Worm (Caenorhabditis elegans): Measurements from ENCODE around the gene F49E12.8.

F49E12.8 gene

DNA sequence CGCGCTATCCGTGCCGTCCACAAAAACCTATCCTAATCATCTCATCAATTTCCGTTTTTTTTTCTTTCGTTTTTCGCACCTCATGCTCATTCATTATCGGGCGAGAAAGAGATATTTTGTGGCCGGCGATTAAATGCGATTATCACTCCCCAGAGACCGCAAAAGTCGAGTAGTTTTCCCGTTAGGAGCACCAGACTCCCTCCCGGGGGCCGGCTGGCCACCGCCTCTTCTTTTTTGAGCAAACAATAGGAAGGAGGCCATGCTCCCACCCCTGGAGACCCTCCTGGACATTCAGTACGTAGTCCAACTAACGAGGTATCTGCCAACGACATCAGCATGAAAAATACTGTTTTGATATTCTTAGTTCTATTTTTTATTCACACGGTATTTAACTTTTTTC lies 33.7 kb downstream of the F49E12.8 start, which contains the start of gene M195.2:
TSS of gene M195.2 (plus strand) at position 301 of the 400 bp plus-strand sequence.
- TF ChIP-seq ceh-44 (GFP tag; IDR thresholded peaks at IDR 0.05) (no peak), unc-62 (GFP tag; optimal IDR thresholded peaks at IDR 0.05 in 1 of 2) (peak in 1 of 2 experiments; percentile 60), unc-62 (tag; optimal IDR thresholded peaks at IDR 0.05) (no peak)

DNA sequence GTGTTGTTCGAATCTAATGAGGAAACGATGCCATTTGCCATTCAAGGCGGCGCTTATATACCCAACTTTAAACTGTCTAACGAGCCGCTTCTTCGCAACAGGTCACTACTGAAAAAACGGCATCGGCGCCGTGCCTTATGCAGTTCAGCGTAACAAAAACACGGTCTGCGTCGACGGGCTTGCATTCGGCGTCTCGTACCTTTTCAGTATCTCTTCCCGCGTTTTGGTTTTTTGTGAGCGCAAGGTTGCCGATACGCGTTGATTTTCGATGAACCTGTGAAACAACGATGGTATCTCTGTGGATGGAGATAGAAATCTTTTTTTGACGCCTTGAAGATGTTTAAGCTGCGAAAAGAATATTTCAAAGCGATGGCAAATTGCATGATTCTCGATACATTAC lies 34.8 kb downstream of the F49E12.8 start, which contains the start of gene col-77:
TSS of gene col-77 (minus strand) at position 32 of the 400 bp plus-strand sequence.
- TF ChIP-seq mxl-3 (GFP tag; optimal IDR thresholded peaks at IDR 0.05): peak; percentile 78
- no peak for TF ChIP-seq vab-7 (GFP tag; IDR thresholded peaks at IDR 0.05)
- TF ChIP-seq ceh-32 (tag; optimal IDR thresholded peaks at IDR 0.05; ENCODE audit: poor library complexity): no peak
- TF ChIP-seq lin-29 (GFP tag; IDR thresholded peaks at IDR 0.05): no peak
- peak; percentile 30 for TF ChIP-seq nhr-48 (tag; optimal IDR thresholded peaks at IDR 0.05)
- peak; percentile 48 for TF ChIP-seq hlh-11 (tag; optimal IDR thresholded peaks at IDR 0.05)
- TF ChIP-seq nhr-6 (tag; optimal IDR thresholded peaks at IDR 0.05): no peak
- TF ChIP-seq ceh-44 (GFP tag; IDR thresholded peaks at IDR 0.05): no peak
- TF ChIP-seq nhr-111 (GFP tag; optimal IDR thresholded peaks at IDR 0.05): no peak
- TF ChIP-seq hlh-30 (tag; optimal IDR thresholded peaks at IDR 0.05; ENCODE audit: insufficient read depth): no peak

DNA sequence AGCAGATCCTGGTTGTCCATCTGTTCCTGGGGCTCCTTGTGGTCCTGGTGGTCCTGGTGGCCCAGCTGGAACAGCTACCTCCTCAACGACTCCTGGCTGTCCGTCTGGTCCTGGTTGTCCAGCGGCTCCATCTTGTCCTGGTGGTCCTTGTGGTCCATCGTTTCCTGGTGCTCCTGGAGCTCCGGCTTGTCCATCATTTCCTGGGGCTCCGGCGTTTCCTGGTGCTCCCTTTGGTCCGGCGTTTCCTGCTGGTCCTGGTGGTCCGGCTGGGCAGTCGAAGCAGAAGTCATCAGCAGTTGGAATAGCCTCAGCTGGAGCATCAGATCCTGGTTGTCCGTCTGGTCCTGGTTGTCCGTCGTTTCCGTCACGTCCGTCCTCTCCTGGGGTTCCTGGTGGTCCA lies 35.6 kb downstream of the F49E12.8 start:
- TF ChIP-seq madf-5 (GFP tag; IDR thresholded peaks at IDR 0.05) (0 out of 4 replicates have a peak, but pooled peaks of 1 of the 2 experiments have one; percentile 65), dmd-8 (GFP tag; IDR thresholded peaks at IDR 0.05) (0 out of 2 replicates have a peak, but pooled peaks have one; percentile 63), saeg-2 (GFP tag; IDR thresholded peaks at IDR 0.05) (no peak), mdl-1 (tag; optimal IDR thresholded peaks at IDR 0.05) (no peak), ZK546.5 (tag; optimal IDR thresholded peaks at IDR 0.05) (no peak), spr-1 (tag; optimal IDR thresholded peaks at IDR 0.05) (peak; percentile 21), nhr-6 (tag; optimal IDR thresholded peaks at IDR 0.05) (no peak), sdz-12 (GFP tag; optimal IDR thresholded peaks at IDR 0.05) (no peak), T26A8.4 (GFP tag; IDR thresholded peaks at IDR 0.05) (peak; percentile 47; the same call in 1 of the 2 replicates), F44E2.7 (GFP tag; IDR thresholded peaks at IDR 0.05) (0 out of 2 replicates have a peak, but pooled peaks have one; percentile 10), hlh-11 (tag; optimal IDR thresholded peaks at IDR 0.05) (peak; percentile 34), lin-39 (tag; optimal IDR thresholded peaks at IDR 0.05) (no peak), pqm-1 (tag; optimal IDR thresholded peaks at IDR 0.05) (no peak), set-16 (GFP tag; IDR thresholded peaks at IDR 0.05) (peak; percentile 95)

DNA sequence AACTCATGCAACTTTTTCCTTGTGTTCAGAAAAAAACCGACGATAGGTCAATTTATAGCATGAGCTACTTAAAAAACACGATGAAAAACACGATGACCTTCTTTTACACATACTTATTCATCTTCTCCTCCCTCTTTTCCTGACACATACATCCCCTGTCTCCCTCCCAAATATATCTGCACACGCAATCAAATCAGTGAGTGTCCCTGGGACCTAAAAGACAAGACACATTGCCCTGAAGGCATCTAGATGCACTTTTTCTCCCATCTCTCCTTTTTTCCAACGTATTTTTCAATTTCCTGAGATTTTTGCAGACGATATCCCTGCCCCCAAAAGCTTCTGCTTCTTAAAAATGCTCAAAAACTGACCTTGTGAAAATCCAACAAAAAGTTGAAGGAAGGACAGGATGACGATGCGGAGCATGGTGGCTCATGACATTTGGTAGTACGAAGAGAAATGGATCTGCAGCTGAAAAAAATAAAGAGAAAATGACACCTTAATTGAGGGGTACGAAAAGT lies 39.8 kb downstream of the F49E12.8 start, which contains the start of gene C26D10.6:
TSS of gene C26D10.6 (minus strand) at position 468 of the 518 bp plus-strand sequence.
- TF ChIP-seq aha-1 (tag) (no peak), aly-2 (tag; optimal IDR thresholded peaks at IDR 0.05) (no peak), Y75B8A.6 (GFP tag; IDR thresholded peaks at IDR 0.05) (no peak), F49E8.2 (tag; optimal IDR thresholded peaks at IDR 0.05; ENCODE audit: borderline replicate concordance) (no peak), daf-16 (GFP tag; optimal IDR thresholded peaks at IDR 0.05) (no peak), daf-16 (tag; optimal IDR thresholded peaks at IDR 0.05) (no peak), nhr-42 (GFP tag; IDR thresholded peaks at IDR 0.05) (no peak), nhr-28 (tag; optimal IDR thresholded peaks at IDR 0.05) (no peak), sdz-12 (GFP tag; optimal IDR thresholded peaks at IDR 0.05) (no peak), lin-29 (GFP tag; IDR thresholded peaks at IDR 0.05) (no peak), ceh-28 (tag; optimal IDR thresholded peaks at IDR 0.05) (no peak), nhr-10 (tag; optimal IDR thresholded peaks at IDR 0.05) (no peak)

DNA sequence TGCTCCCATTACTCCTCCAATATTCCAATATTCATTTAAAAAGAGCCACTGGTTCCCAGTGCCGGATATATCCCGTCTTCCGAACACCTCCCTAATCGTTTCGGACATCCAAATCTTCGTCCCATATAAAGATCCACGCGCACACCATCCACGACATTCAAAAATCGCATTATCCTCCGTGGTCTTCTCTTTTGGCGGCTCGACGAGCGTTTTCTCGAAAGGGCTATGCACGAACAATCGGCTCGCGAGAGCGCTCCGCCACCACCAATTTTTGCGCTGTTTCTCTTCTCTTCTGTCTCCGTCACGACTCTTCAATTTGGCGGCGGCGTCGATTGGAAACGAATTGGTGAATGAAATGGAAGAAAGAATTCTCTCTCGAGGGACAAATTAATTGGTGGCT lies 40.8 kb downstream of the F49E12.8 start:
- no peak for TF ChIP-seq nhr-102 (tag; optimal IDR thresholded peaks at IDR 0.05)
- no peak for TF ChIP-seq nhr-10 (tag; optimal IDR thresholded peaks at IDR 0.05)
- no peak for TF ChIP-seq dpl-1 (GFP tag; optimal IDR thresholded peaks at IDR 0.05)
- no peak for TF ChIP-seq cey-2 (tag; optimal IDR thresholded peaks at IDR 0.05; ENCODE audit: borderline replicate concordance, insufficient read depth)
- 0 out of 2 replicates have a peak, but pooled peaks have one; percentile 26 for TF ChIP-seq hmg-1.1 (GFP tag; IDR thresholded peaks at IDR 0.05)
- TF ChIP-seq ctbp-1 (GFP tag; IDR thresholded peaks at IDR 0.05): peak; percentile 53; the same call in 1 of the 2 replicates
- TF ChIP-seq F44E2.7 (GFP tag; IDR thresholded peaks at IDR 0.05): no peak
- no peak for TF ChIP-seq madf-9 (GFP tag; conservative IDR thresholded peaks at IDR 0.05)
- no peak for TF ChIP-seq mep-1 (tag; optimal IDR thresholded peaks at IDR 0.05)
- no peak for TF ChIP-seq nhr-237 (tag; optimal IDR thresholded peaks at IDR 0.05)
- no peak for TF ChIP-seq ZK546.5 (tag; optimal IDR thresholded peaks at IDR 0.05)
